Fruit fly (Drosophila melanogaster): ENCODE results near the gene CG17440.
A peak's percentile ranks its signal among the peaks of the same experiment; 100 is the strongest.

Gene CG17440

dm6 chrX:9248040-9248439 lies 21.7 kb downstream of the CG17440 start (continued):
- TF ChIP-seq ap (GFP tag; IDR thresholded peaks at IDR 0.05) (no peak), tin (GFP tag; optimal IDR thresholded peaks at IDR 0.05) (peak; percentile 21), CG33557 (GFP tag; optimal IDR thresholded peaks at IDR 0.05) (no peak), CG14441 (GFP tag; IDR thresholded peaks at IDR 0.05) (0 out of 2 replicates have a peak, but pooled peaks have one; percentile 20), CG30431 (GFP tag; optimal IDR thresholded peaks at IDR 0.05) (no peak), CG17328 (GFP tag; IDR thresholded peaks at IDR 0.05) (peak; percentile 46; the same call in 1 of the 2 replicates), fu2 (GFP tag; optimal IDR thresholded peaks at IDR 0.05) (no peak), en (GFP tag; optimal IDR thresholded peaks at IDR 0.05) (no peak), CG17359 (tag; optimal IDR thresholded peaks at IDR 0.05) (peak; percentile 24), MESR4 (GFP tag; optimal IDR thresholded peaks at IDR 0.05) (no peak), CG4730 (GFP tag; IDR thresholded peaks at IDR 0.05) (no peak), CG11504 (tag; optimal IDR thresholded peaks at IDR 0.05) (no peak), Xbp1 (GFP tag; optimal IDR thresholded peaks at IDR 0.05) (peak; percentile 5), vfl (GFP tag; optimal IDR thresholded peaks at IDR 0.05) (no peak), Vsx1 (GFP tag; optimal IDR thresholded peaks at IDR 0.05) (no peak), fd96Cb (tag; optimal IDR thresholded peaks at IDR 0.05) (peak; percentile 17), dm (GFP tag; optimal IDR thresholded peaks at IDR 0.05) (no peak), NC2β (GFP tag; optimal IDR thresholded peaks at IDR 0.05) (no peak), CG7839 (tag; optimal IDR thresholded peaks at IDR 0.05) (peak; percentile 24), pros (GFP tag; optimal IDR thresholded peaks at IDR 0.05) (no peak), Ets97D (GFP tag; optimal IDR thresholded peaks at IDR 0.05) (no peak), CG1603 (tag; optimal IDR thresholded peaks at IDR 0.05) (peak; percentile 22), Ada2b (GFP tag; IDR thresholded peaks at IDR 0.05) (0 out of 2 replicates have a peak, but pooled peaks have one; percentile 16), CG14014 (GFP tag; IDR thresholded peaks at IDR 0.05) (no peak), CG7357 (GFP tag; IDR thresholded peaks at IDR 0.05) (no peak), tup (GFP tag; optimal IDR thresholded peaks at IDR 0.05) (no peak), Mes4 (GFP tag; optimal IDR thresholded peaks at IDR 0.05) (no peak), Blimp-1 (GFP tag; optimal IDR thresholded peaks at IDR 0.05) (peak; percentile 15), Dip2 (GFP tag; IDR thresholded peaks at IDR 0.05) (no peak), CG2116 (GFP tag; optimal IDR thresholded peaks at IDR 0.05) (peak; percentile 7), row (GFP tag; IDR thresholded peaks at IDR 0.05) (peak; percentile 50; the same call in 2 of the 3 replicates), cad (GFP tag; optimal IDR thresholded peaks at IDR 0.05) (no peak), sens (GFP tag) (peak; percentile 59), CG8388 (GFP tag; optimal IDR thresholded peaks at IDR 0.05) (peak; percentile 13), CG4820 (GFP tag; optimal IDR thresholded peaks at IDR 0.05) (no peak), ham (GFP tag; IDR thresholded peaks at IDR 0.05) (no peak), CkIIα-i1 (GFP tag; IDR thresholded peaks at IDR 0.05) (no peak), CG31388 (GFP tag; optimal IDR thresholded peaks at IDR 0.05) (no peak), Bgb (GFP tag; IDR thresholded peaks at IDR 0.05; ENCODE audit: partially characterized antibody) (no peak), crol (GFP tag; IDR thresholded peaks at IDR 0.05) (no peak), insv (GFP tag; optimal IDR thresholded peaks at IDR 0.05) (no peak), CG1024 (GFP tag; IDR thresholded peaks at IDR 0.05) (no peak), chinmo (GFP tag; IDR thresholded peaks at IDR 0.05; ENCODE audit: partially characterized antibody) (no peak), Med (GFP tag) (peak; percentile 54), Abd-B (GFP tag; optimal IDR thresholded peaks at IDR 0.05) (no peak), Bdp1 (GFP tag; optimal IDR thresholded peaks at IDR 0.05) (no peak), CG8944 (GFP tag; optimal IDR thresholded peaks at IDR 0.05) (no peak), Sox102F (GFP tag; optimal IDR thresholded peaks at IDR 0.05) (peak; percentile 33), croc (GFP tag; conservative IDR thresholded peaks at IDR 0.05) (no peak), Side (GFP tag; optimal IDR thresholded peaks at IDR 0.05) (no peak), nerfin-2 (GFP tag; IDR thresholded peaks at IDR 0.05; ENCODE audit: partially characterized antibody) (no peak), Ptx1 (GFP tag; IDR thresholded peaks at IDR 0.05) (0 out of 2 replicates have a peak, but pooled peaks have one; percentile 25)
